Fruit fly (Drosophila melanogaster) whole organism, embryonic: Measurements from ENCODE around the gene CG4297.

Experiments used
- Atf-2 ChIP-seq: fragments of 200-800 bp; sonication (Bioruptor generic); optimal IDR thresholded peaks from 2 replicates; lab custom pipeline; 2016; ENCODE audit warnings: missing biosample characterization, missing genetic modification characterization
- CG1024 ChIP-seq: fragments of 200-800 bp; sonication (Bioruptor generic); IDR thresholded peaks from 2 replicates; pipeline ENCODE4 v1.3.6; 2022; ENCODE audit warnings: missing biosample characterization, missing genetic modification characterization
- CG10366 ChIP-seq: fragments of 200-800 bp; sonication (Bioruptor generic); IDR thresholded peaks from 2 replicates; pipeline ENCODE4 v1.3.6; 2022; ENCODE audit warnings: missing biosample characterization, missing genetic modification characterization
- CG11504 ChIP-seq: fragments of 200-800 bp; sonication (Bioruptor generic); optimal IDR thresholded peaks from 3 replicates; lab custom pipeline; 2019; ENCODE audit warnings: missing biosample characterization, mild to moderate bottlenecking, missing genetic modification characterization, moderate library complexity
- CG11560 ChIP-seq: fragments of 200-800 bp; sonication (Bioruptor generic); IDR thresholded peaks from 3 replicates; pipeline ENCODE4 v1.3.6; 2022; ENCODE audit warnings: missing biosample characterization, missing genetic modification characterization
- CG12155 ChIP-seq: fragments of 200-800 bp; sonication (Bioruptor generic); optimal IDR thresholded peaks from 3 replicates; lab custom pipeline; 2016; ENCODE audit warnings: missing biosample characterization, missing genetic modification characterization
- CG12942 ChIP-seq: fragments of 200-800 bp; sonication (Bioruptor generic); optimal IDR thresholded peaks from 3 replicates; lab custom pipeline; 2016; ENCODE audit warnings: missing biosample characterization, missing genetic modification characterization
- CG15601 ChIP-seq: fragments of 200-800 bp; sonication (Bioruptor generic); optimal IDR thresholded peaks from 3 replicates; lab custom pipeline; 2019; ENCODE audit warnings: missing biosample characterization, mild to moderate bottlenecking, missing genetic modification characterization, moderate library complexity
- CG16813 ChIP-seq: fragments of 200-800 bp; sonication (Bioruptor generic); IDR thresholded peaks from 3 replicates; pipeline ENCODE4 v1.3.6; 2022; ENCODE audit warnings: missing biosample characterization, missing genetic modification characterization; ENCODE audit not compliant: partially characterized antibody
- CG17612 ChIP-seq: fragments of 200-800 bp; sonication (Bioruptor generic); IDR thresholded peaks from 2 replicates; pipeline ENCODE4 v1.3.6; 2022; ENCODE audit warnings: missing biosample characterization, missing genetic modification characterization
- CG2889 ChIP-seq: fragments of 200-800 bp; sonication (Bioruptor generic); IDR thresholded peaks from 3 replicates; pipeline ENCODE4 v1.3.6; 2022; ENCODE audit warnings: missing biosample characterization, missing genetic modification characterization
- CG30020 ChIP-seq: fragments of 200-800 bp; optimal IDR thresholded peaks from 2 replicates; lab custom pipeline; 2019; ENCODE audit warnings: missing biosample characterization, mild to moderate bottlenecking, missing genetic modification characterization, moderate library complexity
- CG4360 ChIP-seq: fragments of 200-800 bp; sonication (Bioruptor generic); IDR thresholded peaks from 2 replicates; pipeline ENCODE4 v1.3.6; 2022; ENCODE audit warnings: missing biosample characterization, missing genetic modification characterization
- CG43689 ChIP-seq: fragments of 200-800 bp; sonication (Bioruptor generic); IDR thresholded peaks from 2 replicates; pipeline ENCODE4 v1.3.6; 2022; ENCODE audit warnings: missing biosample characterization, missing genetic modification characterization
- CG5180 ChIP-seq: fragments of 200-800 bp; sonication (Bioruptor generic); optimal IDR thresholded peaks from 3 replicates; lab custom pipeline; 2017; ENCODE audit warnings: missing biosample characterization, missing genetic modification characterization, mild to moderate bottlenecking, moderate library complexity, missing genetic modification reagents
- CG7556 ChIP-seq: fragments of 200-800 bp; sonication (Bioruptor generic); optimal IDR thresholded peaks from 2 replicates; lab custom pipeline; 2017; ENCODE audit warnings: missing biosample characterization, mild to moderate bottlenecking, missing genetic modification characterization
- CG8290 ChIP-seq, 3 experiments: fragments of 200-800 bp; sonication (Bioruptor generic); optimal IDR thresholded peaks; 2 replicates each; lab custom pipeline; 2016 to 2019; ENCODE audit warnings: missing biosample characterization in 3 of 3, missing genetic modification characterization in 3 of 3, mild to moderate bottlenecking in 2 of 3, moderate library complexity in 1 of 3
- CG9727 ChIP-seq: fragments of 200-800 bp; sonication (Bioruptor generic); optimal IDR thresholded peaks from 3 replicates; lab custom pipeline; 2017; ENCODE audit warnings: missing biosample characterization, mild to moderate bottlenecking, missing genetic modification characterization
- Chrac-16 ChIP-seq: fragments of 200-800 bp; sonication (Bioruptor generic); optimal IDR thresholded peaks from 3 replicates; lab custom pipeline; 2016; ENCODE audit warnings: missing biosample characterization, missing genetic modification characterization
- CoRest ChIP-seq: fragments of 200-800 bp; sonication (Bioruptor generic); optimal IDR thresholded peaks from 3 replicates; lab custom pipeline; 2018; ENCODE audit warnings: missing biosample characterization, mild to moderate bottlenecking, missing genetic modification characterization, moderate library complexity
- E2f2 ChIP-seq: fragments of 200-800 bp; sonication (Bioruptor generic); IDR thresholded peaks from 2 replicates; pipeline ENCODE4 v1.3.6; 2022; ENCODE audit warnings: missing biosample characterization, missing genetic modification characterization
- Fer3 ChIP-seq: fragments of 200-800 bp; sonication (Bioruptor generic); optimal IDR thresholded peaks from 2 replicates; lab custom pipeline; 2018; ENCODE audit warnings: missing biosample characterization, mild to moderate bottlenecking, missing genetic modification characterization, moderate library complexity
- HLH3B ChIP-seq: fragments of 200-800 bp; sonication (Bioruptor generic); IDR thresholded peaks from 2 replicates; pipeline ENCODE4 v1.3.6; 2022; ENCODE audit warnings: missing biosample characterization, missing genetic modification characterization
- Max ChIP-seq: fragments of 200-800 bp; sonication (Bioruptor generic); optimal IDR thresholded peaks from 2 replicates; lab custom pipeline; 2016; ENCODE audit warnings: missing biosample characterization, mild to moderate bottlenecking, missing genetic modification characterization
- Oli ChIP-seq: fragments of 200-800 bp; sonication (Bioruptor generic); optimal IDR thresholded peaks from 2 replicates; lab custom pipeline; 2018; ENCODE audit warnings: missing biosample characterization, mild to moderate bottlenecking, missing genetic modification characterization, moderate library complexity
- Sox102F ChIP-seq: fragments of 200-800 bp; sonication (Bioruptor generic); optimal IDR thresholded peaks from 2 replicates; lab custom pipeline; 2018; ENCODE audit warnings: missing biosample characterization, mild to moderate bottlenecking, missing genetic modification characterization, moderate library complexity
- Sry-δ ChIP-seq: fragments of 200-800 bp; sonication (Bioruptor generic); optimal IDR thresholded peaks from 2 replicates; lab custom pipeline; 2016; ENCODE audit warnings: missing biosample characterization, missing genetic modification characterization
- Stat92E ChIP-seq, 3 experiments: fragments of >200 bp in 2 of 3; fragments of 200-800 bp in 1 of 3; sonication (Bioruptor generic) in 1 of 3; optimal IDR thresholded peaks; 2 replicates each; lab custom pipeline; 2017 to 2019; ENCODE audit warnings: missing biosample characterization in 3 of 3, missing genetic modification characterization in 3 of 3, mild to moderate bottlenecking in 1 of 3, moderate library complexity in 1 of 3
- Taf1 ChIP-seq: fragments of 200-800 bp; sonication (Bioruptor generic); IDR thresholded peaks from 2 replicates; pipeline ENCODE4 v1.3.6; 2022; ENCODE audit warnings: missing biosample characterization, missing genetic modification characterization
- al ChIP-seq: fragments of 200-800 bp; sonication (Bioruptor generic); IDR thresholded peaks from 2 replicates; pipeline ENCODE4 v1.3.6; 2022; ENCODE audit warnings: missing biosample characterization, missing genetic modification characterization
- bab2 ChIP-seq: fragments of 200-800 bp; sonication (Bioruptor generic); optimal IDR thresholded peaks from 2 replicates; lab custom pipeline; 2016; ENCODE audit warnings: missing biosample characterization, missing genetic modification characterization
- bsh ChIP-seq, 2 experiments: fragments of 200-800 bp; sonication (Bioruptor generic); optimal IDR thresholded peaks; 2 replicates each; lab custom pipeline; 2017 to 2018; ENCODE audit warnings: mild to moderate bottlenecking in 2 of 2, missing biosample characterization in 2 of 2, missing genetic modification characterization in 2 of 2, moderate library complexity in 1 of 2
- chif ChIP-seq, 2 experiments: fragments of 200-800 bp; sonication (Bioruptor generic); optimal IDR thresholded peaks; 3 replicates each; lab custom pipeline; 2016; ENCODE audit warnings: missing biosample characterization in 2 of 2, missing genetic modification characterization in 2 of 2
- chn ChIP-seq: fragments of 200-800 bp; sonication (Bioruptor generic); optimal IDR thresholded peaks from 2 replicates; lab custom pipeline; 2016; ENCODE audit warnings: missing biosample characterization, missing genetic modification characterization
- ci ChIP-seq: fragments of 200-800 bp; sonication (Bioruptor generic); IDR thresholded peaks from 3 replicates; pipeline ENCODE4 v1.3.6; 2022; ENCODE audit warnings: missing biosample characterization, missing genetic modification characterization
- dan ChIP-seq: fragments of 200-800 bp; sonication (Bioruptor generic); IDR thresholded peaks from 2 replicates; pipeline ENCODE4 v1.3.6; 2022; ENCODE audit warnings: missing biosample characterization, missing genetic modification characterization
- dmrt11E ChIP-seq: fragments of 200-800 bp; sonication (Bioruptor generic); optimal IDR thresholded peaks from 3 replicates; lab custom pipeline; 2018; ENCODE audit warnings: missing biosample characterization, mild to moderate bottlenecking, missing genetic modification characterization, moderate library complexity
- dysf ChIP-seq: fragments of 200-800 bp; sonication (Bioruptor generic); IDR thresholded peaks from 3 replicates; pipeline ENCODE4 v1.3.6; 2022; ENCODE audit warnings: missing biosample characterization, missing genetic modification characterization
- ems ChIP-seq: fragments of 200-800 bp; sonication (Bioruptor generic); optimal IDR thresholded peaks from 3 replicates; lab custom pipeline; 2016; ENCODE audit warnings: missing biosample characterization, missing genetic modification characterization
- esg ChIP-seq: fragments of 200-800 bp; sonication (Bioruptor generic); conservative IDR thresholded peaks from 2 replicates; pipeline ENCODE4 v1.3.6; 2022; ENCODE audit warnings: missing biosample characterization, missing genetic modification characterization
- eve ChIP-seq, 2 experiments: fragments of >200 bp; optimal IDR thresholded peaks; 2 replicates each; lab custom pipeline; 2017; ENCODE audit warnings: missing biosample characterization in 2 of 2, missing genetic modification characterization in 2 of 2
- gce ChIP-seq: fragments of 200-800 bp; sonication (Bioruptor generic); IDR thresholded peaks from 3 replicates; pipeline ENCODE4 v1.3.6; 2022; ENCODE audit warnings: missing biosample characterization, missing genetic modification characterization
- grn ChIP-seq: fragments of 200-800 bp; sonication (Bioruptor generic); optimal IDR thresholded peaks from 3 replicates; lab custom pipeline; 2017; ENCODE audit warnings: missing biosample characterization, missing genetic modification characterization
- hkb ChIP-seq, 2 experiments: fragments of 200-800 bp in 1 of 2; fragments of >200 bp in 1 of 2; sonication (Bioruptor generic) in 1 of 2; IDR thresholded peaks in 1 of 2; optimal IDR thresholded peaks in 1 of 2; 2 replicates each; pipeline versions ENCODE4 v1.3.6 to Lab custom; 2017 to 2022; ENCODE audit warnings: missing biosample characterization in 1 of 2, missing genetic modification characterization in 1 of 2
- org-1 ChIP-seq: fragments of 200-800 bp; sonication (Bioruptor generic); optimal IDR thresholded peaks from 2 replicates; lab custom pipeline; 2017; ENCODE audit warnings: missing biosample characterization, missing genetic modification characterization
- prd ChIP-seq, 3 experiments: fragments of >200 bp in 2 of 3; fragments of 200-800 bp in 1 of 3; sonication (Bioruptor generic) in 1 of 3; optimal IDR thresholded peaks in 2 of 3; IDR thresholded peaks in 1 of 3; 2 replicates in 2 of 3; 3 replicates in 1 of 3; pipeline versions ENCODE4 v1.3.6 to Lab custom; 2017 to 2022; ENCODE audit warnings: missing biosample characterization in 1 of 3, missing genetic modification characterization in 1 of 3
- sr ChIP-seq: fragments of 200-800 bp; sonication (Bioruptor generic); IDR thresholded peaks from 3 replicates; pipeline ENCODE4 v1.3.6; 2022; ENCODE audit warnings: missing biosample characterization, missing genetic modification characterization
- twi ChIP-seq: fragments of 200-800 bp; optimal IDR thresholded peaks from 2 replicates; lab custom pipeline; 2019; ENCODE audit warnings: missing biosample characterization, mild to moderate bottlenecking, missing genetic modification characterization, moderate library complexity
- unpg ChIP-seq: fragments of 200-800 bp; sonication (Bioruptor generic); optimal IDR thresholded peaks from 3 replicates; lab custom pipeline; 2018; ENCODE audit warnings: missing biosample characterization, mild to moderate bottlenecking, missing genetic modification characterization, moderate library complexity

Gene CG4297

DNA sequence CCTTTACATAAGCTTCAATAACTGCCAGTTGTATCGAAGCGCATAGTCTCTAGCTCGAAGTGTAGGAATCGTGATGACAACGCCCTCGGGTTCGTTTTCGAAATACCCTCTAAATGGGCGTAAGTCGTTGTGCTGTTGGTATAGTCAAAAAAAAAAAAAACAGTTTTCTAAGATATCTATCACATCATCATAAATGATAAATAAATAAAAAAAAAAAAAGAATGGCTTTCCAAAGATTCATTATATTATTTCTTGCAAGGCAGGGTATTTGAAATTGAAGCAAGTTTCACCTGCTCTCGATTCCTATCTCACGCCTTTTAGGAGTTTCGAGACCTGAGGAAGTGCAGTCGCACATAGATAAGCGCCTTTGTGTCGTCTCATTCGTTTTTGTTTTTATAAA lies 21.3 kb upstream of the CG4297 start (continued):
- 0 out of 2 replicates have a peak, but pooled peaks have one; percentile 16 for TF ChIP-seq CG1024
- TF ChIP-seq dysf (GFP tag; lab: Robert Waterston, UW), result peak; percentile 51; the same call in 2 of the 3 replicates
- no peak for TF ChIP-seq CG16813 (GFP tag; lab: Robert Waterston, UW)
- peak; percentile 47 for TF ChIP-seq Oli (tag; lab: Kevin White, UChicago)
- TF ChIP-seq Atf-2 (GFP tag; lab: Kevin White, UChicago), result peak; percentile 8
- TF ChIP-seq CG30020 (tag; lab: Kevin White, UChicago), result no peak
- no peak for TF ChIP-seq CG11560 (tag; lab: Robert Waterston, UW)
- TF ChIP-seq CG4360, result peak; percentile 0; the same call in 1 of the 2 replicates
- TF ChIP-seq CG2889 (GFP tag; lab: Robert Waterston, UW), result no peak
- peak; percentile 58; the same call in 2 of the 3 replicates for TF ChIP-seq ci (GFP tag; lab: Robert Waterston, UW)
- peak; percentile 75 for TF ChIP-seq Sox102F (GFP tag; lab: Kevin White, UChicago)
- TF ChIP-seq CG9727 (GFP tag; lab: Kevin White, UChicago), result peak; percentile 10
- TF ChIP-seq CoRest, result no peak
- TF ChIP-seq chif (GFP tag; optimal IDR thresholded peaks at IDR 0.05; lab: Kevin White, UChicago), result peak in 1 of 2 experiments; percentile 60
- peak; percentile 56 for TF ChIP-seq CG11504
- TF ChIP-seq CG12942 (GFP tag; lab: Kevin White, UChicago), result peak; percentile 1
- peak in 1 of 2 experiments; percentile 76 for TF ChIP-seq eve (GFP tag; optimal IDR thresholded peaks at IDR 0.05; lab: Kevin White, UChicago)
- TF ChIP-seq CG5180 (GFP tag; lab: Kevin White, UChicago), result no peak
- TF ChIP-seq prd (optimal IDR thresholded peaks at IDR 0.05; lab: Kevin White, UChicago), result no peak
- TF ChIP-seq prd (GFP tag; IDR thresholded peaks at IDR 0.05; lab: Robert Waterston, UW), result peak; percentile 29; the same call in 1 of the 3 replicates
- 0 out of 2 replicates have a peak, but pooled peaks have one; percentile 37 for TF ChIP-seq CG43689 (GFP tag; lab: Robert Waterston, UW)
- TF ChIP-seq Max (GFP tag; lab: Kevin White, UChicago), result peak; percentile 48
- TF ChIP-seq hkb (optimal IDR thresholded peaks at IDR 0.05; lab: Kevin White, UChicago), result no peak
- TF ChIP-seq hkb (GFP tag; IDR thresholded peaks at IDR 0.05; lab: Robert Waterston, UW), result peak; percentile 74
- TF ChIP-seq chn (GFP tag; lab: Kevin White, UChicago), result no peak
- TF ChIP-seq CG10366 (GFP tag; lab: Robert Waterston, UW), result peak; percentile 52; the same call in 1 of the 2 replicates
- no peak for TF ChIP-seq Fer3 (tag; lab: Kevin White, UChicago)
- peak; percentile 40 for TF ChIP-seq bab2 (GFP tag; lab: Kevin White, UChicago)
- TF ChIP-seq CG15601 (tag; lab: Kevin White, UChicago), result peak; percentile 13
- no peak for TF ChIP-seq CG17612
- TF ChIP-seq Taf1, result no peak
- peak; percentile 27 for TF ChIP-seq CG7556 (GFP tag; lab: Kevin White, UChicago)
- peak; percentile 66 for TF ChIP-seq grn
- TF ChIP-seq unpg, result peak; percentile 63
- TF ChIP-seq bsh (GFP tag; optimal IDR thresholded peaks at IDR 0.05; lab: Kevin White, UChicago), result peak in 1 of 2 experiments; percentile 69
- TF ChIP-seq dmrt11E (tag; lab: Kevin White, UChicago), result peak; percentile 33
- TF ChIP-seq Sry-δ (GFP tag; lab: Kevin White, UChicago), result no peak
- TF ChIP-seq twi (tag; lab: Kevin White, UChicago), result no peak
- peak; percentile 2 for TF ChIP-seq org-1 (GFP tag; lab: Kevin White, UChicago)
- peak; percentile 21 for TF ChIP-seq CG8290 (GFP tag; optimal IDR thresholded peaks at IDR 0.05; lab: Kevin White, UChicago)
- no peak for TF ChIP-seq CG8290 (tag; optimal IDR thresholded peaks at IDR 0.05; lab: Kevin White, UChicago)
- TF ChIP-seq sr, result no peak
- peak; percentile 29 for TF ChIP-seq CG12155 (GFP tag; lab: Kevin White, UChicago)
- TF ChIP-seq HLH3B, result peak; percentile 75
- no peak for TF ChIP-seq gce (GFP tag; lab: Robert Waterston, UW)
- TF ChIP-seq al (GFP tag; lab: Robert Waterston, UW), result no peak
- TF ChIP-seq Stat92E (GFP tag; optimal IDR thresholded peaks at IDR 0.05; lab: Kevin White, UChicago), result no peak
- peak; percentile 8 for TF ChIP-seq ems (GFP tag; lab: Kevin White, UChicago)
- TF ChIP-seq esg (GFP tag; lab: Robert Waterston, UW), result peak; percentile 28; the same call in 1 of the 2 replicates
- peak; percentile 46 for TF ChIP-seq Chrac-16 (GFP tag; lab: Kevin White, UChicago)
- peak; percentile 31; the same call in 1 of the 2 replicates for TF ChIP-seq E2f2 (GFP tag; lab: Robert Waterston, UW)
- no peak for TF ChIP-seq dan (GFP tag; lab: Robert Waterston, UW)
